Fruit fly (Drosophila melanogaster): ENCODE results near the gene tal-2A.

DNA sequence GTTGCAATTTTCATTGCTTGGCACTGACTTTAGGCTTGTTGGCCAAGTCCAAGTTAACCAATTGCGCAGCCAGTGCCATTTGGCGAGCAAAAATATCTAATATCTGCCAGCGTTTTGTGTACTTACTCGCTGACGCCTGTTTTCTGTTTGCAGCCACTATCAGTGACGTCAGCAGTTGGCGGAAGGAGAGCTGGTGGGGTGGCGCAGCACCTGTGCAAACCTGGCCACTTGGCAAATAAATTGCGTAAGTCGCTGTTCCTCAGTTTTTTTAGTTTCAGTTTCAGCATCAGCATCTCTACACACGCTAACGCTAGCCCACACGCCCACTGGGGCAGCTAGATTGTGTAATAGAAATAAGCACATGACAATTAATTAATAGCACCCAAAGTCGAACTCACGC lies 6.1 kb downstream of the tal-2A start:
- TF ChIP-seq Mnt (GFP tag; optimal IDR thresholded peaks at IDR 0.05) (peak; percentile 57), CG5204 (GFP tag; optimal IDR thresholded peaks at IDR 0.05) (peak; percentile 40), CG7101 (tag; optimal IDR thresholded peaks at IDR 0.05) (peak; percentile 30), kay (GFP tag; ENCODE audit: borderline replicate concordance) (no peak), toe (GFP tag; optimal IDR thresholded peaks at IDR 0.05) (peak; percentile 42), Hr96 (GFP tag; optimal IDR thresholded peaks at IDR 0.05) (peak; percentile 2), tj (GFP tag; optimal IDR thresholded peaks at IDR 0.05) (no peak), CG14711 (tag; optimal IDR thresholded peaks at IDR 0.05) (no peak)

All from whole organism, adult.